Fruit fly (Drosophila melanogaster): ENCODE measurements around the gene CG5139.

CG5139 gene

DNA sequence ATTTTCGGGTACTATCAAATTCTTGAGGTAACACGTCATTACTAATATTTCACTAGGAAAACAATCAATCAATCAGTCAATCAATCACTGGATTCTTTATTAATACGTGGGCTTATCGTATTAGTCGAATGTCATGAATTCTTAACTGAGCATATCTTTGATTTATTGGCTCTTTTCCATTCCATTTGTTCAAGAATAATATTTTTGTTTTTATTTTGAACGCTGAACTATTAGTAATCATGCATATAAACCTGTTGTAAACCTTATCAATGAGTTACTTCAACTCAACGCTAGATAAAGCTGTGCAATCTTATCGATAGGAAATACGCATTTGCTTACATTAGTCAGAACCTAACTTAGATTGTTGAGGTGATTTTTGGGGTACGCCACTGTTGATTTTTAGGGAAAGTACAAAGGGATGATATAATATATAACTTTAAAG is 2.4 kb upstream of the CG5139 start:
- TF ChIP-seq usp (GFP tag; optimal IDR thresholded peaks at IDR 0.05) (no peak), EcR (GFP tag; optimal IDR thresholded peaks at IDR 0.05) (no peak), pan (optimal IDR thresholded peaks at IDR 0.05) (no peak), CG8478 (optimal IDR thresholded peaks at IDR 0.05) (no peak), psq (optimal IDR thresholded peaks at IDR 0.05) (no peak), Dll (optimal IDR thresholded peaks at IDR 0.05) (no peak)

DNA sequence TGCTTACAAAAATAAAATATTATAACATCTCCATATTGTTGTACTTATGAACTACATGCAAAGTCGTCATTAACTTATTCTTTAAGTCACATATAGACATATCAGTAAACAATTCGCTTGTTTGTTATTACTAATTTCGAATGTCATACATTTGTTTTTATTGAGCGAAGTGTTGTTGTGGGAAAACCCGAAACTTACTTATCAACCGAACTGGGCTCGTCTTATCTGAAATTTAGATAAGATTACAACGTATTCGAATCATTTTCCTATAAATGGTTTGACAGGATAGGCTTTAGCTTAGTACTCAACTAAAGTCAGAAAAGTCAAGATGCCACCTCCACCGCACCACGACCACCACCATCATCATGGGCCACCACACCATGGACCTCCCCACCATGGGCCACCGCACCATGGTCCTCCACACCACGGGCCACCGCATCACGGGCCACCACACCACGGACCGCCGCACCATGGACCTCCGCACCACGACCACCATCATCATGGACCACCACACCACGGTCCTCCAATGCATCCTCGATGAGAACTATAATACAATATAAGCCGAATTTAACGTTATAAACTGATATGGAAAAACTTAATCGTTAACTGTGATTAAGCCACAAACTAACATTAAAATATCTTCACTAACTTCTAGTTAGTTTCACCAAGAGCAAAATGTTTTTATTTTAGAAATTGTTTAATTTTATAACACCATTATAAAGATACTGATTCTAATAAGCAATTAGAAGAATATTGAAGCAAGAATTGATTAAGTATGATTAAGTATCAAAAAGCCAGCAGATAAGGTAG is 1.1 kb upstream of the CG5139 start, which contains the start of the genes CG43349 and CG5011:
Gene CG43349 (plus strand): TSS at position 294 of the 810 bp plus-strand sequence.
Gene CG5011 (plus strand): TSS at position 760 of the 810 bp plus-strand sequence.
- no peak for TF ChIP-seq EcR (GFP tag; optimal IDR thresholded peaks at IDR 0.05)
- no peak for TF ChIP-seq pan (optimal IDR thresholded peaks at IDR 0.05)
- no peak for TF ChIP-seq usp (GFP tag; optimal IDR thresholded peaks at IDR 0.05)
- no peak for TF ChIP-seq Dll (optimal IDR thresholded peaks at IDR 0.05)
- TF ChIP-seq psq (optimal IDR thresholded peaks at IDR 0.05), result no peak
- no peak for TF ChIP-seq CG8478 (optimal IDR thresholded peaks at IDR 0.05)

DNA sequence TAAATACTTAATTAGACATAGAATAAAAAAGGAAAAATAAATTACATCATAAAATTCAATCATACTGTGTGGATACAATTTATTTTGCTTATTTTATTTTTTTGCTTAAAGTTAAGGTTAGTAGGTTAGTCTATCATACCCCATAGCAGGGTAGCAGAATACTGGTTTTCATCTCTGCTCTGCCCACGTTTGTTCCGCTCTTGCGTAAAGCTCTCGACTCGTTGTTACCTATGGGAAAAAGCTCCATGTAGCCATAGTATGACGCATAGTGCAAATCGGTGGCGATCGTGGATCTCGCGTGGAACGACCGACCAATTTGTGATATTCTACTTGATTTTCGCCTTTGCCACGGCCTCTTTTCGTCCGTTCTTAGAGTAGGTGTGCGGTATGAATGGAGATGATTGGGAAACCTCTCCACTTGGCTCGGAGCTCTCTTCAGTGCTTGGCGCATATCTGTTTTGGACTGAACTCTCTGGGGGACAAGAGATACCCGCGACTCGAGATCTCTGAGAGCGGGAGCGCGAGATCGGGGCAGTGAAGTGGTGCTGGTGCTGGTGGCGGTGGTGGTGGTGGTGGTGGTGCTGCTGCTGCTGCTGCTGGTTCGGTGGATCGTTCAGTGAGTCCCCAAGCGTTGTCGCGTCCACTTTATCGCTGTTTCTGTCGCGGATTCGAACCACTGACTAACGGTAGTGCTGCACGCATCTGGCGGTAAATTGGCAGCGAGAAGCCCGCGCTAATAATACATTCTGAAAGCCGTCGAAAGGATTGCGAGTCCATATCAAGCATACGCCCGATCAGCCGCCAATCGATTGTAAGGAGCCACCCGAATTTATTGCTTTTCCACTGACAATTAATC is 13.2 kb downstream of the CG5139 start, which contains the start of gene CG5001:
Gene CG5001 (plus strand): TSS at position 116 of the 856 bp plus-strand sequence.
- TF ChIP-seq usp (GFP tag; optimal IDR thresholded peaks at IDR 0.05) (no peak), pan (optimal IDR thresholded peaks at IDR 0.05) (peak; percentile 86), Dll (optimal IDR thresholded peaks at IDR 0.05) (peak; percentile 95)

DNA sequence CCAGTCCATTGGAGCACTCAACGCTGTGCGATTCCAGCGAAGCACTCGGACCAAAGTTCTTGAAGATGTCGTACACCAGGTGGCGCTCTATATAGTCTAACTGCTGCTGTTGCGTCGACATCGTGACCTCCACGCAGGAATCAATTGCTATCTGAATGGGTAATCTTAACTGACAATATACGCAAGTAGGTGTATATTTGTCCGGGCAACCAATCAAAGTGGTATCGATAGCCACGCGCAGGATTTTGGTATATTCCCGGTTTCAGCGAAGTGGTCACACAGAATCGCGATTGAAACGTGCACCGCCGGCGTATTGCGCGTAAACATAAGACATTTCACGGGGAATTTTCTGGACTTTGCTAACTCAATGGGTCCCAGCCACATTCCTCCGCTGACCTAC is 15.3 kb downstream of the CG5139 start, which contains the start of the genes CG5126 and Tgt:
Gene CG5126 (minus strand): TSS at position 222 of the 400 bp plus-strand sequence.
Gene Tgt (plus strand): TSS at position 267 of the 400 bp plus-strand sequence.
- TF ChIP-seq EcR (GFP tag; optimal IDR thresholded peaks at IDR 0.05) (no peak), psq (optimal IDR thresholded peaks at IDR 0.05) (no peak), pan (optimal IDR thresholded peaks at IDR 0.05) (no peak), CG8478 (optimal IDR thresholded peaks at IDR 0.05) (no peak)

DNA sequence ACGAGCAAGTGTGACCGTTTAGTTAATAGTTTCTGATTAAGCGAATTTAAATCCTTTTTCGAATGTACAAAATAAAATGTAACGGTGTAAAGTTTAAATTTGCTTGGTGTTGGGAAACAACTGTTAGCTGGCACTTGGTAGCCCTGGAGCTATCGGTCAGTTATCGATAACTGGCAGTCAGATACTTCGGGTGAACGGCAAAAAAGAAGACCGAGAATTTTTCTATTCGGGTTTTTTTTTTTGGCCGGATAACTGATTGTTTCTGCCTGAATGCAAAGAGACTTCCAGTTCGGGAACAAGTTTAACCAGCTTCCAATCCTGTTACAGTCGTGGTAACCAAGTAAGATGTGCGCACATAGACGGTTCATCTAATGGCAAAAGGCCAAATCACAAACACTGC is 21.5 kb downstream of the CG5139 start, which contains the start of gene CG4896:
Gene CG4896 (plus strand): TSS at position 169 of the 400 bp plus-strand sequence.
- TF ChIP-seq pan (optimal IDR thresholded peaks at IDR 0.05) (no peak), Dll (optimal IDR thresholded peaks at IDR 0.05) (no peak), CG8478 (optimal IDR thresholded peaks at IDR 0.05) (no peak), psq (optimal IDR thresholded peaks at IDR 0.05) (no peak)

DNA sequence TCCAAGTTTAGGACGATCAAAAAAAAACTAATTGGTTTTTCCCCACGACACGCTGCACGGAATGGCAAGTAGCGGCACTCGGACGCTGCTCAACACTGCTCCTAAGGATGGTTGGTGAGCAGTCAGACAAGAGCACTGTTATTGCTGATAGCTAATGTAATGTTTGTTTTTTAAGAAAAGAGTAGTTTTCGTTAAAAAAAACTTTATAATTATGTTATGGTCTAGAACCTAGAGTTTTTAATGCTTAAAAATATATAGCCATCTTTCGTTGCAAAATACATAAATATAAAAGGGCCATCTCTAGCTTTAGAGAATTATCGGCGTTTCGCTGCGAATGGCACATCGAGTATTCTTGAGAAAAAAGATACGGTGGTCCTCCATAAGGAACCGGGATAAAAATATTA is 26.4 kb downstream of the CG5139 start, which contains the start of the genes Charon and CG4887:
Gene Charon (minus strand): TSS at position 102 of the 404 bp plus-strand sequence.
Gene CG4887 (plus strand): TSS at position 306 of the 404 bp plus-strand sequence.
- TF ChIP-seq psq (optimal IDR thresholded peaks at IDR 0.05) (no peak), Dll (optimal IDR thresholded peaks at IDR 0.05) (no peak), usp (GFP tag; optimal IDR thresholded peaks at IDR 0.05) (no peak), CG8478 (optimal IDR thresholded peaks at IDR 0.05) (no peak), pan (optimal IDR thresholded peaks at IDR 0.05) (no peak), EcR (GFP tag; optimal IDR thresholded peaks at IDR 0.05) (no peak)

DNA sequence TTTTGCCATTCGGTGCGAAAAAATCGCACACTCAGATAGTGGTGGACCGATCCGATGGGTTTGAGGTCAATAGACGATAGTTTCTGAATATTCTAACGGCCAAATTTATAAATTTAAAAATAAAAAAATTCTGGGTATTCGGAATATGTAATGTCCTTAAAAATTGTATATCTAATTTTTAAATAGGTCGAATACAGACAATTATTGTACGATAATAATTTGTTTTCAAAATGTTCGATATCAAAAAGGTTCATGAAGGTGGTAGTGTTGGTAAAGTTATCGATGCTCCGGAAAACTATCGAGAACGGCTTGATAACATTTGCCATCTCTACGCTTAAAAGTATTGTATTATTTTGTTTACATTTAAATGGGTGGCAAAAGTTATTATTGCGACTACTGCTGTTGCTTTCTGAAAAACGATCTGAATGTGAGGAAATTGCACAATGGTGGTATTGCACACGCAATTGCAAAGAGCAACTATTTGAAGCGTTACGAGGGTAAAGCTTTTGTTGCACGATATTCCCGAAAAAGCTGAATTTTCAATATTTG is 29.1 kb downstream of the CG5139 start, which contains the start of the genes CG31922 and Plap:
Gene CG31922 (plus strand): TSS at position 315 of the 549 bp plus-strand sequence.
Gene Plap (minus strand): TSS at position 499 of the 549 bp plus-strand sequence.
- TF ChIP-seq usp (GFP tag; optimal IDR thresholded peaks at IDR 0.05), result no peak
- TF ChIP-seq pan (optimal IDR thresholded peaks at IDR 0.05), result no peak
- TF ChIP-seq EcR (GFP tag; optimal IDR thresholded peaks at IDR 0.05), result no peak

dm6 chr2L:1166326-1166725 is 32.7 kb downstream of the CG5139 start, which contains the start of gene CG14341:
Gene CG14341 (plus strand): TSS chr2L:1166506.
- TF ChIP-seq EcR (GFP tag; optimal IDR thresholded peaks at IDR 0.05) (no peak), Dll (optimal IDR thresholded peaks at IDR 0.05) (no peak), psq (optimal IDR thresholded peaks at IDR 0.05) (no peak), CG8478 (optimal IDR thresholded peaks at IDR 0.05) (no peak)

DNA sequence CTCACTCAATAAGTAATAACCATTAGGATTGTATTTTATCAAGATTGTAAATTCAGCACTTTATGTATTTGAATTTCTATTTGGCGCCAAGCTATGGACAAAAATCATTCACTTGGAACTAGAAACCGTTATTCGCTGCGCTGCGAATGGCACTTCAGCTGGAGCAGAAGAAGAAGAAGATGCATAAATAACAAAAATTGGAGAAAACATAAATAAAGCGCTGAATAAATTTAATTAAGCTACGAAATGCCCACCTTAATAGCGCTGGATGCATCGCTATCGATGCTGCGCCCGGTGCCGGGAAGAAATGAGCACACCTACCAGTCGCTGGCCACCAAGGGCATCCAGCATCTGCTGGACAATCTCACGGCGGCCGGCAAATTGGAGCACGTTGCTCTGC is 34.8 kb downstream of the CG5139 start, which contains the start of gene IntS14:
Gene IntS14 (plus strand): TSS at position 150 of the 400 bp plus-strand sequence.
- TF ChIP-seq Dll (optimal IDR thresholded peaks at IDR 0.05) (no peak), usp (GFP tag; optimal IDR thresholded peaks at IDR 0.05) (no peak), pan (optimal IDR thresholded peaks at IDR 0.05) (no peak), CG8478 (optimal IDR thresholded peaks at IDR 0.05) (no peak), psq (optimal IDR thresholded peaks at IDR 0.05) (no peak), EcR (GFP tag; optimal IDR thresholded peaks at IDR 0.05) (no peak)

- TF ChIP-seq Dll (optimal IDR thresholded peaks at IDR 0.05) (no peak), EcR (GFP tag; optimal IDR thresholded peaks at IDR 0.05) (no peak), pan (optimal IDR thresholded peaks at IDR 0.05) (no peak), CG8478 (optimal IDR thresholded peaks at IDR 0.05) (no peak), psq (optimal IDR thresholded peaks at IDR 0.05) (no peak), usp (GFP tag; optimal IDR thresholded peaks at IDR 0.05) (no peak)
Measured at dm6 chr2L:1163538-1164143, 35.4 kb downstream of the CG5139 start, which contains the start of gene CG5080. Gene CG5080 (minus strand): TSS chr2L:1163886.

Measured in whole organism.